Worm (Caenorhabditis elegans) whole organism, L1 larva: Measurements from ENCODE around the gene ZK1321.1.
A peak's percentile ranks its signal among the peaks of the same experiment; 100 is the strongest.

Source experiments
- C16A3.4 ChIP-seq: fragments of 150-350 bp; optimal IDR thresholded peaks from 2 replicates; lab custom pipeline; 2014; ENCODE audit warnings: missing biosample characterization, missing genetic modification characterization
- C34B4.2 ChIP-seq: sonication (generic microtip); optimal IDR thresholded peaks from 2 replicates; lab custom pipeline; 2017; ENCODE audit warnings: mild to moderate bottlenecking, missing genetic modification characterization, missing compliant biosample characterization
- F16B12.6 ChIP-seq: fragments of 150-350 bp; optimal IDR thresholded peaks from 2 replicates; lab custom pipeline; 2014; ENCODE audit warnings: missing biosample characterization, missing genetic modification characterization
- aha-1 ChIP-seq: fragments of 150-350 bp; optimal IDR thresholded peaks from 2 replicates; lab custom pipeline; 2014; ENCODE audit warnings: missing biosample characterization, missing genetic modification characterization
- aly-2 ChIP-seq: fragments of 150-350 bp; optimal IDR thresholded peaks from 2 replicates; lab custom pipeline; 2014; ENCODE audit warnings: missing biosample characterization, missing genetic modification characterization
- blmp-1 ChIP-seq: fragments of 150-350 bp; optimal IDR thresholded peaks from 2 replicates; lab custom pipeline; 2014; ENCODE audit warnings: missing biosample characterization, missing genetic modification characterization
- ceh-63 ChIP-seq: fragments of 200-800 bp; sonication (Bioruptor generic); optimal IDR thresholded peaks from 2 replicates; lab custom pipeline; 2018; ENCODE audit warnings: mild to moderate bottlenecking, missing genetic modification characterization, missing compliant biosample characterization
- ceh-8 ChIP-seq: fragments of 200-800 bp; sonication (Bioruptor generic); optimal IDR thresholded peaks from 2 replicates; lab custom pipeline; 2018; ENCODE audit warnings: mild to moderate bottlenecking, missing genetic modification characterization, moderate library complexity, missing compliant biosample characterization
- ceh-82 ChIP-seq, 3 experiments: fragments of 150-350 bp in 1 of 3; sonication (generic microtip) in 2 of 3; optimal IDR thresholded peaks; 2 replicates each; lab custom pipeline; 2014 to 2017; ENCODE audit warnings: missing biosample characterization in 3 of 3, missing genetic modification characterization in 3 of 3
- ceh-88 ChIP-seq: fragments of 200-800 bp; sonication (Bioruptor generic); IDR thresholded peaks from 2 replicates; pipeline ENCODE4 v1.3.6; 2022; ENCODE audit warnings: missing genetic modification characterization, missing compliant biosample characterization
- efl-1 ChIP-seq, 4 experiments: fragments of 150-350 bp; optimal IDR thresholded peaks in 3 of 4; peaks in 1 of 4; 1 replicate in 1 of 4; 2 replicates in 3 of 4; lab custom pipeline; 2014; ENCODE audit warnings: missing biosample characterization in 2 of 4, missing genetic modification characterization in 2 of 4, missing genetic modification reagents in 2 of 4
- efl-3 ChIP-seq: fragments of 200-800 bp; sonication (Bioruptor generic); optimal IDR thresholded peaks from 2 replicates; lab custom pipeline; 2018; ENCODE audit warnings: mild to moderate bottlenecking, missing genetic modification characterization, missing compliant biosample characterization
- egl-13 ChIP-seq: sonication (generic microtip); optimal IDR thresholded peaks from 2 replicates; lab custom pipeline; 2016; ENCODE audit warnings: missing genotype, missing genetic modification reagents, missing genetic modification characterization, missing compliant biosample characterization
- egl-27 ChIP-seq, 2 experiments: fragments of 150-350 bp in 1 of 2; sonication (generic microtip); optimal IDR thresholded peaks; 3 replicates each; lab custom pipeline; 2017 to 2018; ENCODE audit warnings: missing biosample characterization in 2 of 2, missing genetic modification characterization in 2 of 2, missing genetic modification reagents in 2 of 2
- elt-2 ChIP-seq: sonication (generic microtip); optimal IDR thresholded peaks from 2 replicates; lab custom pipeline; 2016; ENCODE audit warnings: missing genetic modification characterization, mild to moderate bottlenecking, inconsistent platforms, missing compliant biosample characterization, missing genetic modification reagents
- ets-5 ChIP-seq: fragments of 200-800 bp; sonication (Bioruptor generic); IDR thresholded peaks from 2 replicates; pipeline ENCODE4 v1.3.6; 2022; ENCODE audit warnings: missing genetic modification characterization, missing compliant biosample characterization
- fos-1 ChIP-seq: fragments of 150-350 bp; optimal IDR thresholded peaks from 2 replicates; lab custom pipeline; 2014; ENCODE audit warnings: missing biosample characterization, missing genetic modification characterization
- grh-1 ChIP-seq: fragments of 200-800 bp; sonication (Bioruptor generic); IDR thresholded peaks from 2 replicates; pipeline ENCODE4 v1.3.6; 2022; ENCODE audit warnings: missing genetic modification reagents, missing genetic modification characterization, missing compliant biosample characterization
- hlh-17 ChIP-seq: fragments of 200-800 bp; sonication (Bioruptor generic); optimal IDR thresholded peaks from 2 replicates; lab custom pipeline; 2018; ENCODE audit warnings: missing genetic modification characterization, mild to moderate bottlenecking, missing compliant biosample characterization, moderate library complexity, borderline replicate concordance
- hpl-2 ChIP-seq: fragments of 150-350 bp; optimal IDR thresholded peaks from 2 replicates; lab custom pipeline; 2014; ENCODE audit warnings: missing biosample characterization, missing genetic modification reagents, missing genetic modification characterization
- irx-1 ChIP-seq: sonication (generic microtip); optimal IDR thresholded peaks from 2 replicates; lab custom pipeline; 2016; ENCODE audit warnings: missing genetic modification characterization, missing compliant biosample characterization
- jun-1 ChIP-seq: fragments of 150-350 bp; optimal IDR thresholded peaks from 2 replicates; lab custom pipeline; 2014; ENCODE audit warnings: missing biosample characterization, missing genetic modification reagents, missing genetic modification characterization
- lin-14 ChIP-seq: fragments of 200-800 bp; sonication (Bioruptor generic); optimal IDR thresholded peaks from 2 replicates; lab custom pipeline; 2018; ENCODE audit warnings: mild to moderate bottlenecking, missing genetic modification characterization, moderate library complexity, missing compliant biosample characterization
- lin-15B ChIP-seq: fragments of 150-350 bp; sonication (generic microtip); optimal IDR thresholded peaks from 3 replicates; lab custom pipeline; 2014; ENCODE audit warnings: missing biosample characterization, missing genetic modification characterization
- lin-35 ChIP-seq, 2 experiments: fragments of 150-350 bp; optimal IDR thresholded peaks; 2 replicates each; lab custom pipeline; 2014; ENCODE audit warnings: missing biosample characterization in 2 of 2, missing genetic modification characterization in 2 of 2, missing genetic modification reagents in 2 of 2
- lir-3 ChIP-seq: sonication (generic microtip); optimal IDR thresholded peaks from 2 replicates; lab custom pipeline; 2016; ENCODE audit warnings: mild to moderate bottlenecking, missing genetic modification characterization, moderate library complexity, missing compliant biosample characterization; ENCODE audit not compliant: poor library complexity
- mab-9 ChIP-seq: fragments of 200-800 bp; sonication (Bioruptor generic); IDR thresholded peaks from 2 replicates; pipeline ENCODE4 v1.3.6; 2022; ENCODE audit warnings: missing genetic modification reagents, missing genetic modification characterization, missing compliant biosample characterization
- mdl-1 ChIP-seq, 2 experiments: fragments of 150-350 bp; optimal IDR thresholded peaks; 2 replicates each; lab custom pipeline; 2014 to 2017; ENCODE audit warnings: missing biosample characterization in 2 of 2, missing genetic modification characterization in 2 of 2, inconsistent platforms in 1 of 2
- nhr-12 ChIP-seq: sonication (generic microtip); optimal IDR thresholded peaks from 2 replicates; lab custom pipeline; 2017; ENCODE audit warnings: missing biosample characterization, missing genetic modification characterization
- nhr-20 ChIP-seq: sonication (generic microtip); optimal IDR thresholded peaks from 2 replicates; lab custom pipeline; 2016; ENCODE audit warnings: mild to moderate bottlenecking, missing genetic modification characterization, missing compliant biosample characterization
- nhr-28 ChIP-seq: fragments of 150-350 bp; optimal IDR thresholded peaks from 2 replicates; lab custom pipeline; 2014; ENCODE audit warnings: missing biosample characterization, missing genetic modification characterization
- nhr-71 ChIP-seq: sonication (generic microtip); optimal IDR thresholded peaks from 2 replicates; lab custom pipeline; 2016; ENCODE audit warnings: mild to moderate bottlenecking, missing genetic modification characterization, moderate library complexity, missing compliant biosample characterization
- nhr-76 ChIP-seq: sonication (generic microtip); optimal IDR thresholded peaks from 2 replicates; lab custom pipeline; 2017; ENCODE audit warnings: missing biosample characterization, missing genetic modification characterization
- nhr-85 ChIP-seq: sonication (generic microtip); peaks from one replicate; lab custom pipeline; 2016; ENCODE audit warnings: missing genetic modification characterization, inconsistent platforms, missing compliant biosample characterization
- nhr-90 ChIP-seq: sonication (generic microtip); optimal IDR thresholded peaks from 2 replicates; lab custom pipeline; 2016; ENCODE audit warnings: mild to moderate bottlenecking, missing genetic modification characterization, missing compliant biosample characterization; ENCODE audit not compliant: poor library complexity
- pag-3 ChIP-seq: sonication (generic microtip); optimal IDR thresholded peaks from 2 replicates; lab custom pipeline; 2017; ENCODE audit warnings: missing genetic modification characterization, mild to moderate bottlenecking, missing compliant biosample characterization, antibody characterized with exemption, borderline replicate concordance; ENCODE audit not compliant: insufficient read depth
- rnt-1 ChIP-seq: sonication (generic microtip); optimal IDR thresholded peaks from 2 replicates; lab custom pipeline; 2016; ENCODE audit warnings: mild to moderate bottlenecking, missing genetic modification characterization, moderate library complexity, missing compliant biosample characterization
- snpc-4 ChIP-seq: fragments of 150-350 bp; optimal IDR thresholded peaks from 2 replicates; lab custom pipeline; 2014; ENCODE audit warnings: missing biosample characterization, missing genetic modification characterization
- snu-23 ChIP-seq: sonication (generic microtip); optimal IDR thresholded peaks from 2 replicates; lab custom pipeline; 2016; ENCODE audit warnings: missing genetic modification characterization, missing compliant biosample characterization
- sptf-1 ChIP-seq: fragments of 150-350 bp; optimal IDR thresholded peaks from 2 replicates; lab custom pipeline; 2014; ENCODE audit warnings: missing biosample characterization, missing genetic modification characterization
- tbx-2 ChIP-seq: sonication (generic microtip); optimal IDR thresholded peaks from 2 replicates; lab custom pipeline; 2016; ENCODE audit warnings: missing genetic modification characterization, missing compliant biosample characterization
- tlp-1 ChIP-seq: fragments of 150-350 bp; optimal IDR thresholded peaks from 2 replicates; lab custom pipeline; 2014; ENCODE audit warnings: missing biosample characterization, missing genetic modification characterization
- unc-130 ChIP-seq: fragments of 150-350 bp; optimal IDR thresholded peaks from 2 replicates; lab custom pipeline; 2017; ENCODE audit warnings: missing biosample characterization, missing genetic modification characterization, inconsistent platforms
- unc-86 ChIP-seq: sonication (generic microtip); optimal IDR thresholded peaks from 2 replicates; lab custom pipeline; 2016; ENCODE audit warnings: missing genetic modification characterization, missing compliant biosample characterization
- unc-98 ChIP-seq: fragments of 200-800 bp; sonication (Bioruptor generic); IDR thresholded peaks from 2 replicates; pipeline ENCODE4 v1.3.6; 2022; ENCODE audit warnings: missing genetic modification characterization, missing compliant biosample characterization
- xbp-1 ChIP-seq: sonication (generic microtip); optimal IDR thresholded peaks from 2 replicates; lab custom pipeline; 2016; ENCODE audit warnings: missing genetic modification characterization, missing compliant biosample characterization
- zip-4 ChIP-seq: fragments of 200-800 bp; sonication (Bioruptor generic); optimal IDR thresholded peaks from 2 replicates; lab custom pipeline; 2018; ENCODE audit warnings: mild to moderate bottlenecking, missing genetic modification characterization, moderate library complexity, missing compliant biosample characterization
- ztf-11 ChIP-seq, 2 experiments: sonication (generic microtip); optimal IDR thresholded peaks; 2 replicates each; lab custom pipeline; 2016 to 2017; ENCODE audit warnings: missing genetic modification characterization in 2 of 2, missing biosample characterization in 1 of 2, missing compliant biosample characterization in 1 of 2
- ztf-4 ChIP-seq: fragments of 150-350 bp; optimal IDR thresholded peaks from 2 replicates; lab custom pipeline; 2014; ENCODE audit warnings: missing biosample characterization, missing genetic modification characterization

ZK1321.1 gene

ce11 chrII:9753730-9754129 is at the start of gene ZK1321.1:
ZK1321.1 (plus strand) TSS chrII:9754030.
- TF ChIP-seq efl-1 (optimal IDR thresholded peaks at IDR 0.05; lab: Kevin White, UChicago) (no peak), efl-1 (GFP tag; optimal IDR thresholded peaks at IDR 0.05 in 1 of 2; lab: Kevin White, UChicago) (peak in 1 of 2 experiments; percentile 13), unc-98 (GFP tag; lab: Robert Waterston, UW) (no peak)
- TF ChIP-seq, all 84 proteins: peak for 1

ce11 chrII:9704746-9705145 is 49.1 kb upstream of the ZK1321.1 start, which contains the start of gene Y53C12A.10:
Y53C12A.10 (minus strand) TSS chrII:9704846.
- TF ChIP-seq nhr-71 = no peak
- no peak for TF ChIP-seq nhr-85
- no peak for TF ChIP-seq irx-1
- TF ChIP-seq C16A3.4 (tag; lab: Kevin White, UChicago) = no peak
- TF ChIP-seq unc-130 = no peak
- no peak for TF ChIP-seq aha-1 (tag; lab: Kevin White, UChicago)
- TF ChIP-seq lin-35 (GFP tag; optimal IDR thresholded peaks at IDR 0.05; lab: Kevin White, UChicago) = no peak
- TF ChIP-seq nhr-20 (tag; lab: Kevin White, UChicago) = no peak
- no peak for TF ChIP-seq tlp-1 (tag; lab: Kevin White, UChicago)
- no peak for TF ChIP-seq efl-3
- no peak for TF ChIP-seq hpl-2 (GFP tag; lab: Kevin White, UChicago)
- TF ChIP-seq mab-9 (GFP tag; lab: Robert Waterston, UW) = no peak
- no peak for TF ChIP-seq blmp-1 (tag; lab: Kevin White, UChicago)
- TF ChIP-seq nhr-90 (tag; lab: Kevin White, UChicago) = no peak

DNA sequence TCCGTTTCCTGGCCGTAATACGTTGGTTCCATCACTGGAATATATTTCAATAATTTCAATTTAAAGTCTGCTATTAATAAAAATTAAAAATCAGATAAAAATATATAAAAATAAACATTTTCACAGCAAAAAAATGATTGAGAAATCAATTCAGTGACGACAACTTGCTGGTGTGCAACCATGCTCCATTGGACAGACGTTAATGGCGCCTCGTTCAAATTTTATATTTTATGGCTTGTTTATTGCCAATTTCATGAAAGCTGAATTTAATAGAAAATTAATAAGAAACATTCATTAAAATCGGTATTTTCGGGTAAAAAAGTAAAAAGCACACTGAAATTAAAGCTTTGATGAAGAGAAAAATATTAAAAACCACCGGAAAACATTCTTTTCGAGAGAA is 47.6 kb upstream of the ZK1321.1 start, which contains the start of gene Y53C12A.3:
Gene Y53C12A.3 (minus strand): TSS at position 34 of the 400 bp plus-strand sequence.
- TF ChIP-seq grh-1 (GFP tag; lab: Robert Waterston, UW) (no peak), ets-5 (GFP tag; lab: Robert Waterston, UW) (no peak), ztf-4 (tag; lab: Kevin White, UChicago) (no peak), ceh-88 (GFP tag; lab: Robert Waterston, UW) (no peak), ztf-11 (tag; optimal IDR thresholded peaks at IDR 0.05; lab: Kevin White, UChicago) (no peak), jun-1 (tag; lab: Kevin White, UChicago) (no peak), hlh-17 (GFP tag; lab: Kevin White, UChicago) (no peak), zip-4 (GFP tag; lab: Kevin White, UChicago) (no peak), nhr-76 (tag; lab: Kevin White, UChicago) (no peak), lin-35 (GFP tag; optimal IDR thresholded peaks at IDR 0.05; lab: Kevin White, UChicago) (peak; percentile 91 to 97), unc-130 (peak; percentile 34), C34B4.2 (tag; lab: Kevin White, UChicago) (no peak), aly-2 (tag; lab: Kevin White, UChicago) (no peak), egl-27 (tag; optimal IDR thresholded peaks at IDR 0.05; lab: Kevin White, UChicago) (no peak), pag-3 (no peak), lir-3 (no peak), rnt-1 (tag; lab: Kevin White, UChicago) (no peak), aha-1 (tag; lab: Kevin White, UChicago) (no peak), snu-23 (GFP tag; lab: Kevin White, UChicago) (peak; percentile 46), sptf-1 (tag; lab: Kevin White, UChicago) (no peak), ceh-8 (no peak), mdl-1 (tag; optimal IDR thresholded peaks at IDR 0.05; lab: Kevin White, UChicago) (no peak), snpc-4 (tag; lab: Kevin White, UChicago) (no peak), egl-13 (tag; lab: Kevin White, UChicago) (no peak), unc-86 (tag; lab: Kevin White, UChicago) (no peak), lin-15B (tag; lab: Kevin White, UChicago) (no peak), xbp-1 (peak; percentile 43), lin-14 (peak; percentile 38), ceh-82 (tag; optimal IDR thresholded peaks at IDR 0.05; lab: Kevin White, UChicago) (peak in 1 of 3 experiments; percentile 40), nhr-28 (tag; lab: Kevin White, UChicago) (no peak), tbx-2 (tag; lab: Kevin White, UChicago) (peak; percentile 17), F16B12.6 (tag; lab: Kevin White, UChicago) (peak; percentile 35), ceh-63 (no peak), nhr-12 (tag; lab: Kevin White, UChicago) (no peak), elt-2 (tag; lab: Kevin White, UChicago) (no peak), fos-1 (tag; lab: Kevin White, UChicago) (no peak)
